Fruit fly (Drosophila melanogaster): Measurements from ENCODE around the gene Ir75c.

Ir75c gene

dm6 chr3L:17856655-17857479, 34.2 kb upstream of the Ir75c start, which contains the start of gene CG5535 (continued):
- TF ChIP-seq CG4617 (GFP tag; optimal IDR thresholded peaks at IDR 0.05; ENCODE audit: borderline replicate concordance) (peak; percentile 7), CG10274 (GFP tag; optimal IDR thresholded peaks at IDR 0.05) (no peak), nmo (GFP tag; optimal IDR thresholded peaks at IDR 0.05) (peak; percentile 92), Hr51 (GFP tag; optimal IDR thresholded peaks at IDR 0.05) (peak in 1 of 2 experiments; percentile 82), ttk (GFP tag; IDR thresholded peaks at IDR 0.05) (peak; percentile 54), seq (GFP tag; IDR thresholded peaks at IDR 0.05) (peak; percentile 49), ham (GFP tag; IDR thresholded peaks at IDR 0.05) (no peak), tll (GFP tag; optimal IDR thresholded peaks at IDR 0.05) (peak in 1 of 2 experiments; percentile 6), CG12155 (GFP tag; optimal IDR thresholded peaks at IDR 0.05) (peak; percentile 61), knrl (GFP tag; IDR thresholded peaks at IDR 0.05; ENCODE audit: partially characterized antibody) (no peak), CG11723 (GFP tag; optimal IDR thresholded peaks at IDR 0.05) (peak; percentile 78), Side (GFP tag; optimal IDR thresholded peaks at IDR 0.05) (peak; percentile 64), D19B (GFP tag; optimal IDR thresholded peaks at IDR 0.05) (peak; percentile 49), Hsf (GFP tag; optimal IDR thresholded peaks at IDR 0.05) (peak; percentile 56), Doc3 (GFP tag; IDR thresholded peaks at IDR 0.05; ENCODE audit: partially characterized antibody) (no peak), ab (GFP tag; optimal IDR thresholded peaks at IDR 0.05) (no peak), sima (GFP tag; optimal IDR thresholded peaks at IDR 0.05) (no peak), HLH3B (GFP tag; IDR thresholded peaks at IDR 0.05) (peak; percentile 45; the same call in 1 of the 2 replicates), CG12219 (GFP tag; optimal IDR thresholded peaks at IDR 0.05) (peak; percentile 49), C15 (GFP tag; IDR thresholded peaks at IDR 0.05) (0 out of 3 replicates have a peak, but pooled peaks have one; percentile 6), CG31388 (GFP tag; optimal IDR thresholded peaks at IDR 0.05) (no peak), dpn (GFP tag; optimal IDR thresholded peaks at IDR 0.05) (peak; percentile 20 to 75), Jarid2 (GFP tag; optimal IDR thresholded peaks at IDR 0.05) (peak; percentile 35), CG11504 (tag; optimal IDR thresholded peaks at IDR 0.05) (peak; percentile 90), sr (GFP tag; IDR thresholded peaks at IDR 0.05) (no peak), CG4707 (GFP tag; optimal IDR thresholded peaks at IDR 0.05) (peak; percentile 26), bigmax (GFP tag; optimal IDR thresholded peaks at IDR 0.05) (no peak), Xrp1 (GFP tag; IDR thresholded peaks at IDR 0.05) (peak; percentile 63), Hr78 (GFP tag; optimal IDR thresholded peaks at IDR 0.05) (peak in 1 of 2 experiments; percentile 77), croc (GFP tag; conservative IDR thresholded peaks at IDR 0.05) (peak; percentile 67; the same call in 1 of the 3 replicates), pita (GFP tag; optimal IDR thresholded peaks at IDR 0.05) (no peak), CG10959 (GFP tag; IDR thresholded peaks at IDR 0.05) (peak; percentile 49; the same call in 1 of the 2 replicates), CG17568 (GFP tag; optimal IDR thresholded peaks at IDR 0.05) (no peak), Nf-YB (GFP tag; optimal IDR thresholded peaks at IDR 0.05) (peak; percentile 73), wdn (GFP tag; IDR thresholded peaks at IDR 0.05) (peak; percentile 76), CG14667 (GFP tag; IDR thresholded peaks at IDR 0.05) (peak; percentile 49), BtbVII (GFP tag; optimal IDR thresholded peaks at IDR 0.05) (peak; percentile 79), CG6791 (GFP tag; IDR thresholded peaks at IDR 0.05; ENCODE audit: partially characterized antibody) (peak; percentile 52; the same call in 1 of the 3 replicates), CG5245 (GFP tag; optimal IDR thresholded peaks at IDR 0.05) (peak; percentile 66), Kr (GFP tag; optimal IDR thresholded peaks at IDR 0.05) (no peak), CG18764 (GFP tag; optimal IDR thresholded peaks at IDR 0.05) (peak; percentile 29), slou (GFP tag; optimal IDR thresholded peaks at IDR 0.05) (peak; percentile 66), Gsc (GFP tag; IDR thresholded peaks at IDR 0.05) (no peak), CG8924 (tag; optimal IDR thresholded peaks at IDR 0.05) (peak; percentile 90), CG10654 (GFP tag; optimal IDR thresholded peaks at IDR 0.05) (peak; percentile 43), tna (GFP tag; IDR thresholded peaks at IDR 0.05; ENCODE audit: partially characterized antibody) (no peak), repo (GFP tag; optimal IDR thresholded peaks at IDR 0.05) (no peak), CG2120 (GFP tag; optimal IDR thresholded peaks at IDR 0.05) (peak; percentile 74)

Data from whole organism, embryonic.